Worm (Caenorhabditis elegans) whole organism, young adult: Measurements from ENCODE around the gene egas-4.

ENCODE experiments used
- B0261.1 ChIP-seq: sonication (generic microtip); optimal IDR thresholded peaks from 2 replicates; lab custom pipeline; 2016; ENCODE audit warnings: mild to moderate bottlenecking, missing genetic modification characterization, moderate library complexity, missing compliant biosample characterization
- F10E7.11 ChIP-seq: sonication (generic microtip); optimal IDR thresholded peaks from 2 replicates; lab custom pipeline; 2017; ENCODE audit warnings: mild to moderate bottlenecking, missing genetic modification characterization, moderate library complexity, missing compliant biosample characterization
- F23B12.7 ChIP-seq: sonication (generic microtip); optimal IDR thresholded peaks from 2 replicates; lab custom pipeline; 2017; ENCODE audit warnings: missing genetic modification characterization, mild to moderate bottlenecking, missing compliant biosample characterization, antibody characterized with exemption, moderate library complexity; ENCODE audit not compliant: insufficient read depth
- F39B2.1 ChIP-seq: fragments of 200-800 bp; sonication (Bioruptor generic); IDR thresholded peaks from 2 replicates; pipeline ENCODE4 v1.3.6; 2022; ENCODE audit warnings: missing genetic modification reagents, missing genetic modification characterization, missing compliant biosample characterization
- F55B11.4 ChIP-seq: sonication (generic microtip); optimal IDR thresholded peaks from 2 replicates; lab custom pipeline; 2016; ENCODE audit warnings: missing compliant biosample characterization, missing genetic modification characterization, borderline replicate concordance; ENCODE audit not compliant: insufficient read depth
- ama-1 ChIP-seq, 3 experiments: fragments of 150-350 bp in 1 of 3; sonication (generic microtip) in 2 of 3; optimal IDR thresholded peaks; 2 replicates each; lab custom pipeline; 2014 to 2018; ENCODE audit warnings: missing biosample characterization in 2 of 3, missing genetic modification characterization in 2 of 3, missing genetic modification reagents in 2 of 3
- mel-28 ChIP-seq: sonication (generic microtip); optimal IDR thresholded peaks from 2 replicates; lab custom pipeline; 2016; ENCODE audit warnings: borderline replicate concordance, mild to moderate bottlenecking, missing genetic modification characterization, missing compliant biosample characterization
- sea-2 ChIP-seq: fragments of 200-800 bp; sonication (Bioruptor generic); IDR thresholded peaks from 2 replicates; pipeline ENCODE4 v1.3.6; 2022; ENCODE audit warnings: missing genetic modification characterization, missing compliant biosample characterization
- unc-130 ChIP-seq: sonication (generic microtip); optimal IDR thresholded peaks from 2 replicates; lab custom pipeline; 2016; ENCODE audit warnings: missing genetic modification reagents, missing genetic modification characterization, missing compliant biosample characterization
- unc-62 ChIP-seq: fragments of 150-350 bp; optimal IDR thresholded peaks from 2 replicates; lab custom pipeline; 2014; ENCODE audit warnings: missing biosample characterization, missing genetic modification reagents, missing genetic modification characterization

ce11 chrIV:7456225-7456624 lies 41.4 kb downstream of the egas-4 start, which contains the start of gene F13B6.1:
- TF ChIP-seq unc-62 (GFP tag; lab: Kevin White, UChicago) (no peak), unc-130 (no peak), sea-2 (GFP tag; lab: Robert Waterston, UW) (no peak), F10E7.11 (tag; lab: Kevin White, UChicago) (no peak), mel-28 (tag; lab: Kevin White, UChicago) (no peak), F55B11.4 (no peak), B0261.1 (tag; lab: Kevin White, UChicago) (no peak), ama-1 (optimal IDR thresholded peaks at IDR 0.05; lab: Kevin White, UChicago) (no peak), ama-1 (GFP tag; optimal IDR thresholded peaks at IDR 0.05; lab: Kevin White, UChicago) (no peak), F39B2.1 (GFP tag; lab: Robert Waterston, UW) (no peak), F23B12.7 (tag; lab: Kevin White, UChicago) (no peak)
